Fruit fly (Drosophila melanogaster) whole organism, adult: Measurements from ENCODE around the gene CG33270.

ENCODE experiments used
- CG14711 ChIP-seq: fragments of 200-800 bp; sonication (Bioruptor generic); optimal IDR thresholded peaks from 2 replicates; lab custom pipeline; 2018; ENCODE audit warnings: missing biosample characterization, mild to moderate bottlenecking, missing genetic modification characterization, moderate library complexity
- CG7045 ChIP-seq: fragments of 200-800 bp; sonication (Bioruptor generic); optimal IDR thresholded peaks from 2 replicates; lab custom pipeline; 2017; ENCODE audit warnings: missing biosample characterization, mild to moderate bottlenecking, missing genetic modification characterization
- CG7101 ChIP-seq: fragments of 200-800 bp; sonication (Bioruptor generic); optimal IDR thresholded peaks from 2 replicates; lab custom pipeline; 2018; ENCODE audit warnings: missing biosample characterization, mild to moderate bottlenecking, missing genetic modification characterization, moderate library complexity
- Clk ChIP-seq: fragments of 200-800 bp; sonication (Bioruptor generic); optimal IDR thresholded peaks from 2 replicates; lab custom pipeline; 2017; ENCODE audit warnings: missing biosample characterization, missing genetic modification characterization
- Crg-1 ChIP-seq: fragments of 200-800 bp; sonication (Bioruptor generic); optimal IDR thresholded peaks from 2 replicates; lab custom pipeline; 2016; ENCODE audit warnings: missing biosample characterization, missing genetic modification characterization
- Hr96 ChIP-seq: fragments of 200-800 bp; sonication (Bioruptor generic); optimal IDR thresholded peaks from 2 replicates; lab custom pipeline; 2016; ENCODE audit warnings: missing biosample characterization, missing genetic modification characterization
- Mnt ChIP-seq: fragments of 200-800 bp; sonication (Bioruptor generic); optimal IDR thresholded peaks from 2 replicates; lab custom pipeline; 2016; ENCODE audit warnings: missing biosample characterization, mild to moderate bottlenecking, missing genetic modification characterization
- bab1 ChIP-seq: fragments of 200-800 bp; sonication (Bioruptor generic); optimal IDR thresholded peaks from 3 replicates; lab custom pipeline; 2019; ENCODE audit warnings: missing biosample characterization, mild to moderate bottlenecking, missing genetic modification characterization, moderate library complexity
- cic ChIP-seq: fragments of 200-800 bp; sonication (Bioruptor generic); optimal IDR thresholded peaks from 2 replicates; lab custom pipeline; 2017; ENCODE audit warnings: missing biosample characterization, mild to moderate bottlenecking, missing genetic modification characterization, moderate library complexity
- cnc ChIP-seq, 2 experiments: fragments of >200 bp; optimal IDR thresholded peaks; 2 replicates each; lab custom pipeline; 2017
- kay ChIP-seq: fragments of 200-800 bp; sonication (Bioruptor generic); peaks from one replicate; lab custom pipeline; 2016; ENCODE audit warnings: missing biosample characterization, missing genetic modification characterization, borderline replicate concordance
- pad ChIP-seq: fragments of 200-800 bp; sonication (Bioruptor generic); optimal IDR thresholded peaks from 3 replicates; lab custom pipeline; 2017; ENCODE audit warnings: missing biosample characterization, missing genetic modification characterization, mild to moderate bottlenecking, moderate library complexity, missing genetic modification reagents
- tj ChIP-seq: fragments of 200-800 bp; sonication (Bioruptor generic); optimal IDR thresholded peaks from 3 replicates; lab custom pipeline; 2017; ENCODE audit warnings: missing biosample characterization, mild to moderate bottlenecking, missing genetic modification characterization, moderate library complexity
- toe ChIP-seq: fragments of 200-800 bp; sonication (Bioruptor generic); optimal IDR thresholded peaks from 2 replicates; lab custom pipeline; 2016; ENCODE audit warnings: missing biosample characterization, missing genetic modification characterization

DNA sequence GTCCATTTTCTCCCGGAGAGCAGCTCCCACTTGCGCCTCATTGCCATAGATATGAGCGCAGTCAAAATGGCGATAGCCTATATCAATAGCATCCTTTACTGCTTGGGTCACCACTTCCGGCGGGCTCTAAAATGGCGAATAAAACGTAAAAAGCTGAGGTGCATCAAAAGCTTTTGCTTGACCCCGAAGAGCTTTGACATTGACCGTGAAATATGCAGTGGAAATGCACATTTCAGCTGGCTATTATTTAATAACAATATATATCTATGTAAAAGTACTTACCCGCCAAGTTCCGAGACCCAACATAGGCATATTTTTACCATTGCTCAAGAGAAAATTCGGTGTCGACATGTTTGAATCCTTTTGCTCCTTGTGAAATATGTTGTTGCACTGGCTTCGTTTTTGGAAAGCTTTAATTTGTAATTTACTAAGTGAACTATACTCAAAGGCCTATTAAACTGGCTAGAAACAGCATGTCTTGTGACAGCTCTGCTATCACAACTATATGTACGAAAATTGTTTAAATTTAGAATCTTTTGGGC is 47.3 kb upstream of the CG33270 start, which contains the start of gene CG6083:
- no peak for TF ChIP-seq Crg-1 (GFP tag; lab: Kevin White, UChicago)
- no peak for TF ChIP-seq cic (GFP tag; lab: Kevin White, UChicago)
- no peak for TF ChIP-seq cnc (optimal IDR thresholded peaks at IDR 0.05; lab: Kevin White, UChicago)
- no peak for TF ChIP-seq CG7101
- no peak for TF ChIP-seq bab1 (GFP tag; lab: Kevin White, UChicago)
- no peak for TF ChIP-seq tj
- TF ChIP-seq CG7045 (GFP tag; lab: Kevin White, UChicago), result no peak
- no peak for TF ChIP-seq toe (GFP tag; lab: Kevin White, UChicago)
- TF ChIP-seq Hr96 (GFP tag; lab: Kevin White, UChicago), result no peak
- TF ChIP-seq Clk, result no peak
- TF ChIP-seq pad (GFP tag; lab: Kevin White, UChicago), result no peak
- TF ChIP-seq kay, result peak; percentile 67
- TF ChIP-seq CG14711 (tag; lab: Kevin White, UChicago), result no peak
- no peak for TF ChIP-seq Mnt
